4 fruit fly cellular contexts compared by ENCODE assay signal in the genomic region with DNA sequence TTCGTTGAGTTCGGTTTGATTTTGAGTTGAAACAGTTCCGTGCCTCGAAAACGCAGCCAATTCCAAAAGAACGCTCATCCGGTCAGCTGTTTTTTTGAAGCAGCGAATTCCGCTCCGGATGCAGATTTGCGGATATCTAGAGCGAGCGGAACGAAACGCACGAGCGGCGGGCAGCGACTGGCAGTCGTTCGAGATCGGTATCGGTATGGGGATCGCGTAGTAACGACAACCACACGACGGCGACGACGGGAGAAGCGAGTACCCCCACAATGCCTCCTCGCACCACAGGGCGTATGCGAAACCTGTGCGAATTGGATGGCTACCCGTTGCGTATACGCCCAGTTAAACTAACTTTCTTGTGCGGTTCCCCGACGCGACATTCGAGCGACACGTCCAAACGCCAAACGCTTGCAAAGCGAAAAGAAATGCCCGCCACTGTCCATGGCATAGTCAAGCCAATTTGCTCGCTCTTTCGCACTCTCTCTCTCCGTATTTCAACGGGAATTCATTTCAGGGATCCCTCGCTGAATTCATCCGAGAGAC.
TF ChIP-seq lines count a peak whose summit lies in the region.

No protein-coding gene starts in this region.

- no peak for TF ChIP-seq CTCF in whole organism, embryonic (GFP tag; optimal IDR thresholded peaks at IDR 0.05; lab: Kevin White, UChicago)

TF ChIP-seq in whole organism, adult, 20 proteins besides CTCF, POLR2A, EP300 and RAD21:
- TF ChIP-seq kay (GFP tag; lab: Kevin White, UChicago; ENCODE audit: borderline replicate concordance): peak; percentile 71
- TF ChIP-seq CG14711 (tag; optimal IDR thresholded peaks at IDR 0.05; lab: Kevin White, UChicago): no peak

TF ChIP-seq in whole organism, embryonic, 481 proteins besides CTCF, POLR2A, EP300 and RAD21:
- TF ChIP-seq CG11456 (GFP tag; IDR thresholded peaks at IDR 0.05; lab: Robert Waterston, UW) (0 out of 3 replicates have a peak, but pooled peaks have one; percentile 32), Trl (optimal IDR thresholded peaks at IDR 0.05; lab: Kevin White, UChicago) (peak; percentile 13 to 28), Trl (GFP tag; optimal IDR thresholded peaks at IDR 0.05; lab: Kevin White, UChicago) (no peak), crol (GFP tag; IDR thresholded peaks at IDR 0.05; lab: Robert Waterston, UW) (0 out of 2 replicates have a peak, but pooled peaks have one; percentile 11), Drgx (GFP tag; IDR thresholded peaks at IDR 0.05; lab: Robert Waterston, UW) (peak; percentile 57; the same call in 1 of the 2 replicates), CG7372 (GFP tag; IDR thresholded peaks at IDR 0.05; lab: Robert Waterston, UW) (peak; percentile 53; the same call in 1 of the 2 replicates), CG10543 (GFP tag; optimal IDR thresholded peaks at IDR 0.05; lab: Kevin White, UChicago) (peak; percentile 23), ham (GFP tag; IDR thresholded peaks at IDR 0.05; lab: Robert Waterston, UW) (no peak), CG14050 (GFP tag; IDR thresholded peaks at IDR 0.05; lab: Robert Waterston, UW) (no peak), CG12769 (tag; optimal IDR thresholded peaks at IDR 0.05; lab: Kevin White, UChicago) (peak; percentile 76), Dbx (GFP tag; IDR thresholded peaks at IDR 0.05; lab: Robert Waterston, UW) (peak; percentile 32; the same call in 1 of the 3 replicates), rib (GFP tag; IDR thresholded peaks at IDR 0.05; lab: Robert Waterston, UW) (0 out of 2 replicates have a peak, but pooled peaks have one; percentile 28), sim (GFP tag; IDR thresholded peaks at IDR 0.05; lab: Robert Waterston, UW) (no peak), Ets65A (GFP tag; lab: Kevin White, UChicago) (peak; percentile 47), maf-S (GFP tag; optimal IDR thresholded peaks at IDR 0.05; lab: Kevin White, UChicago) (no peak), Med (GFP tag; lab: Kevin White, UChicago) (peak; percentile 70), CG32532 (GFP tag; IDR thresholded peaks at IDR 0.05; lab: Robert Waterston, UW) (peak; percentile 9; the same call in 1 of the 2 replicates), Chrac-16 (GFP tag; optimal IDR thresholded peaks at IDR 0.05; lab: Kevin White, UChicago) (no peak), Deaf1 (tag; optimal IDR thresholded peaks at IDR 0.05; lab: Kevin White, UChicago) (peak; percentile 70), CG16815 (GFP tag; optimal IDR thresholded peaks at IDR 0.05; lab: Kevin White, UChicago) (no peak), CG11560 (tag; IDR thresholded peaks at IDR 0.05; lab: Robert Waterston, UW) (0 out of 3 replicates have a peak, but pooled peaks have one; percentile 31)
TF ChIP-seq in whole organism, embryonic: peak in this region for 14.

TF ChIP-seq in whole organism, prepupa, 60 proteins besides CTCF, POLR2A, EP300 and RAD21:
- no peak for TF ChIP-seq Eip93F (GFP tag; optimal IDR thresholded peaks at IDR 0.05; lab: Kevin White, UChicago)
- no peak for TF ChIP-seq achi (GFP tag; optimal IDR thresholded peaks at IDR 0.05; lab: Kevin White, UChicago)
- peak; percentile 27; the same call in 1 of the 3 replicates for TF ChIP-seq eg (GFP tag; IDR thresholded peaks at IDR 0.05; lab: Robert Waterston, UW)
- TF ChIP-seq topi (GFP tag; optimal IDR thresholded peaks at IDR 0.05; lab: Kevin White, UChicago): no peak
- no peak for TF ChIP-seq CG34406 (GFP tag; optimal IDR thresholded peaks at IDR 0.05; lab: Kevin White, UChicago)
- 0 out of 3 replicates have a peak, but pooled peaks have one; percentile 25 for TF ChIP-seq CG6163 (GFP tag; IDR thresholded peaks at IDR 0.05; lab: Robert Waterston, UW)
- TF ChIP-seq Hr38 (GFP tag; optimal IDR thresholded peaks at IDR 0.05; lab: Kevin White, UChicago): no peak
- TF ChIP-seq Eip78C (GFP tag; lab: Kevin White, UChicago): no peak
- no peak for TF ChIP-seq CG32006 (GFP tag; optimal IDR thresholded peaks at IDR 0.05; lab: Kevin White, UChicago)
- no peak for TF ChIP-seq fkh (GFP tag; optimal IDR thresholded peaks at IDR 0.05; lab: Kevin White, UChicago)
- no peak for TF ChIP-seq Smox (GFP tag; optimal IDR thresholded peaks at IDR 0.05; lab: Kevin White, UChicago)

TF ChIP-seq in whole organism, pupa, 21 proteins besides CTCF, POLR2A, EP300 and RAD21:
- TF ChIP-seq CG4496 (GFP tag; IDR thresholded peaks at IDR 0.05; lab: Robert Waterston, UW) (peak; percentile 46; the same call in 2 of the 3 replicates), rn (GFP tag; IDR thresholded peaks at IDR 0.05; lab: Robert Waterston, UW) (no peak), Ets98B (GFP tag; IDR thresholded peaks at IDR 0.05; lab: Robert Waterston, UW) (peak; percentile 59; the same call in 1 of the 2 replicates), CG32121 (GFP tag; IDR thresholded peaks at IDR 0.05; lab: Robert Waterston, UW) (peak; percentile 77), CG8301 (tag; optimal IDR thresholded peaks at IDR 0.05; lab: Kevin White, UChicago) (no peak), fd96Ca (GFP tag; IDR thresholded peaks at IDR 0.05; lab: Robert Waterston, UW) (peak; percentile 63; the same call in 1 of the 3 replicates), D1 (tag; optimal IDR thresholded peaks at IDR 0.05; lab: Kevin White, UChicago) (no peak), CG9948 (tag; optimal IDR thresholded peaks at IDR 0.05; lab: Kevin White, UChicago) (no peak)
